Fruit fly (Drosophila melanogaster): Measurements from ENCODE around the gene Sec16.
A peak's percentile ranks its signal among the peaks of the same experiment; 100 is the strongest.

The Sec16 gene

DNA sequence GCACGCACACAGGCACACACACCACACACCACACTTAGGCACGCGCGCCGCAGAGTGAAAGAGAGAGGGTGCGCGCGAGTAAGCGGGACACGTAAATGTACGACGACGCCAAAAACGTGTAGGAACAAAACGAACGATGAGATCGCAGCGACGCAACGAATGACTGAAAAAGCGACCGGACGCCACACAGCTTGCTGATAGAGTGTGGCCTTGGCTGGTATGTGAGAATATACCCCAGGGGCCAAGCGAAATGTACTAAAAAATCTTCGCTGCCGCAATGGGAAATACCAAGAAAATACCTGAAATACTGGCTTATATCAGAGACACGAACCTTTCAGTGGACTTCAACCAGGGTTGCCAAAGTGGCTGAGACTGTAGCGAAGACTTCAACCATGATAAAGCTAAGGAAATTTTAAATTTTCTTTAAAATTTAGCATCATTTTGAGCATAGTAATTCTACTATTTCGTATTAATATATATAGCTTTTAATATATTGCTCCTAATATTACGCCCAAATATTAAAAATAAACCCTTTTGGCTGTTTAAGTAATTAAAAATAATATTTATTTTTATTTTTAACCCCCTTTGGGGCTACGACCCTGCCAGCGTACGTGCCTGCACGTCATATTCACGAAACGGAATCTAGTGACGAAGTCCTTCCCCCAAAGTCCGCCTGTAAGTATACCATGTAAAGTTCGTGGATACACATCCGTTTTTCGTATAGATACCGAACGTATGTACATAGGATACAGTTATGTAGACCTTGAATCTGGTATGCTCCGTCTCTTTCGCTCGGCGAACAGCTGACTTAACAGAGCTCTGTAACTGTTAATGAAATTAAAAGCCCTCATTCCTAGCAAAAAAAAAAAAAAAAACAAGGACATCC, 12.6 kb upstream of the Sec16 start, which contains the start of gene Pits (continued):
- TF ChIP-seq CG18262 (tag; optimal IDR thresholded peaks at IDR 0.05) (peak; percentile 35), psq (GFP tag; optimal IDR thresholded peaks at IDR 0.05) (peak; percentile 37)

- TF ChIP-seq CG6272 (GFP tag; IDR thresholded peaks at IDR 0.05) (no peak), row (GFP tag; IDR thresholded peaks at IDR 0.05) (0 out of 3 replicates have a peak, but pooled peaks have one; percentile 20), CoRest (tag; optimal IDR thresholded peaks at IDR 0.05) (no peak), Atf-2 (GFP tag; optimal IDR thresholded peaks at IDR 0.05) (no peak), PHDP (tag; optimal IDR thresholded peaks at IDR 0.05) (peak; percentile 1), CG18599 (GFP tag; optimal IDR thresholded peaks at IDR 0.05) (peak; percentile 60), Deaf1 (tag; optimal IDR thresholded peaks at IDR 0.05) (peak; percentile 85), ewg (GFP tag; optimal IDR thresholded peaks at IDR 0.05) (peak; percentile 72), Camta (GFP tag; optimal IDR thresholded peaks at IDR 0.05) (no peak), peb (GFP tag; IDR thresholded peaks at IDR 0.05) (no peak), grau (tag; optimal IDR thresholded peaks at IDR 0.05) (peak; percentile 15), CG17612 (GFP tag; IDR thresholded peaks at IDR 0.05) (no peak), CG12219 (GFP tag; optimal IDR thresholded peaks at IDR 0.05) (no peak), NK7.1 (GFP tag; optimal IDR thresholded peaks at IDR 0.05) (no peak), Optix (GFP tag; IDR thresholded peaks at IDR 0.05) (no peak), mirr (GFP tag; optimal IDR thresholded peaks at IDR 0.05) (no peak), Nf-YC (tag; optimal IDR thresholded peaks at IDR 0.05) (no peak), h (optimal IDR thresholded peaks at IDR 0.05) (no peak), eyg (GFP tag; optimal IDR thresholded peaks at IDR 0.05) (no peak), MESR4 (GFP tag; optimal IDR thresholded peaks at IDR 0.05) (no peak), CG14050 (GFP tag; IDR thresholded peaks at IDR 0.05) (no peak), CG10274 (GFP tag; optimal IDR thresholded peaks at IDR 0.05) (no peak), H15 (GFP tag; IDR thresholded peaks at IDR 0.05) (0 out of 3 replicates have a peak, but pooled peaks have one; percentile 8), CG3838 (GFP tag; optimal IDR thresholded peaks at IDR 0.05) (no peak), CG12155 (GFP tag; optimal IDR thresholded peaks at IDR 0.05) (no peak), CG12659 (GFP tag; optimal IDR thresholded peaks at IDR 0.05) (no peak), CG14014 (GFP tag; IDR thresholded peaks at IDR 0.05) (peak; percentile 35; the same call in 1 of the 2 replicates), sima (GFP tag; optimal IDR thresholded peaks at IDR 0.05) (no peak), ci (GFP tag; IDR thresholded peaks at IDR 0.05) (peak; percentile 28; the same call in 1 of the 3 replicates), tin (GFP tag; optimal IDR thresholded peaks at IDR 0.05) (no peak), CG2202 (tag; optimal IDR thresholded peaks at IDR 0.05) (no peak), CG8478 (optimal IDR thresholded peaks at IDR 0.05) (no peak), CG11456 (GFP tag; IDR thresholded peaks at IDR 0.05) (no peak), CG15601 (tag; optimal IDR thresholded peaks at IDR 0.05) (no peak), CG3281 (GFP tag; optimal IDR thresholded peaks at IDR 0.05) (peak; percentile 25), Adf1 (GFP tag; IDR thresholded peaks at IDR 0.05) (no peak), CG2678 (tag; optimal IDR thresholded peaks at IDR 0.05) (peak; percentile 27), rib (GFP tag; IDR thresholded peaks at IDR 0.05) (no peak), CG17912 (GFP tag; optimal IDR thresholded peaks at IDR 0.05) (no peak), YL-1 (GFP tag; optimal IDR thresholded peaks at IDR 0.05) (no peak), CG2712 (tag; optimal IDR thresholded peaks at IDR 0.05) (peak; percentile 2), Myb (GFP tag; optimal IDR thresholded peaks at IDR 0.05) (no peak), CG14441 (GFP tag; IDR thresholded peaks at IDR 0.05) (no peak), ssp (GFP tag; IDR thresholded peaks at IDR 0.05) (no peak), CG10321 (GFP tag; IDR thresholded peaks at IDR 0.05) (no peak), prd (optimal IDR thresholded peaks at IDR 0.05) (no peak), prd (GFP tag; IDR thresholded peaks at IDR 0.05) (no peak)
These were observed 11.9 kb upstream of the Sec16 start for dm6 chrX:12583870-12584390.
